Fruit fly (Drosophila melanogaster): ENCODE measurements around the gene CG31229.

Gene CG31229

DNA sequence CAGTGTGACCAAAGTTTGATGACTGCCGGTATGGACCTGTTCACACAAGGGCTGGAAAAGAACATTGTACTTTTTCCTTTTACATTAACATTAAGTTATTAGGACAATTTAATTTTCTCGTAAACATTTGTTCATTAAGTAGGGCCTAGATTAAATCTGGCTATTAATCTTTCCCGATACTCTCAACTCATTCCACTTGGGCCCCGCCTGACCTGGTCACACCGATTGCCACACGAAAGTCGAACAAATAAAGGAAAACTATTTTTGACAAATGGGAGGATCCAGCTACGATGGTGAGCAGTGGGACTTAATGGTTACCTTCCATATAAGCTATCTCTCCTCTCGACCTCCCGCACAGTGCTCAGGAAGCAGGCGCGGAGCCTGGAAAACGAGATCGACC is 4.1 kb upstream of the CG31229 start, which contains the start of the genes Cpsf73 and Gos28 (continued):
- TF ChIP-seq tap (tag; optimal IDR thresholded peaks at IDR 0.05): no peak
- no peak for TF ChIP-seq CG6813 (GFP tag; optimal IDR thresholded peaks at IDR 0.05)
- peak; percentile 21 for TF ChIP-seq kah (GFP tag; optimal IDR thresholded peaks at IDR 0.05)
- no peak for TF ChIP-seq Dek (tag; optimal IDR thresholded peaks at IDR 0.05)
- no peak for TF ChIP-seq CG43689 (GFP tag; IDR thresholded peaks at IDR 0.05)
- TF ChIP-seq Nf-YA (GFP tag; IDR thresholded peaks at IDR 0.05): no peak
- no peak for TF ChIP-seq CG10209 (GFP tag; optimal IDR thresholded peaks at IDR 0.05)
- peak; percentile 17; the same call in 1 of the 2 replicates for TF ChIP-seq CG31224 (GFP tag; IDR thresholded peaks at IDR 0.05)
- TF ChIP-seq CG10274 (GFP tag; optimal IDR thresholded peaks at IDR 0.05): no peak
- no peak for TF ChIP-seq CG11093 (GFP tag; IDR thresholded peaks at IDR 0.05)
- TF ChIP-seq D (optimal IDR thresholded peaks at IDR 0.05): no peak
- TF ChIP-seq D (GFP tag; optimal IDR thresholded peaks at IDR 0.05): no peak
- no peak for TF ChIP-seq dimm (GFP tag; IDR thresholded peaks at IDR 0.05)
- TF ChIP-seq Lim3 (GFP tag; IDR thresholded peaks at IDR 0.05): no peak
- no peak for TF ChIP-seq Taf1 (GFP tag; IDR thresholded peaks at IDR 0.05)
- TF ChIP-seq CG16815 (GFP tag; optimal IDR thresholded peaks at IDR 0.05): no peak
- TF ChIP-seq scrt (GFP tag; optimal IDR thresholded peaks at IDR 0.05): peak; percentile 24
- TF ChIP-seq cad (GFP tag; optimal IDR thresholded peaks at IDR 0.05): no peak
- TF ChIP-seq fu2 (GFP tag; optimal IDR thresholded peaks at IDR 0.05): no peak
- no peak for TF ChIP-seq Deaf1 (tag; optimal IDR thresholded peaks at IDR 0.05)
- TF ChIP-seq Gug (GFP tag; IDR thresholded peaks at IDR 0.05): no peak
- TF ChIP-seq CG9797 (GFP tag; optimal IDR thresholded peaks at IDR 0.05): peak; percentile 85
- TF ChIP-seq croc (GFP tag; conservative IDR thresholded peaks at IDR 0.05): no peak
- TF ChIP-seq Ets65A (GFP tag): no peak
- peak; percentile 1 for TF ChIP-seq zen (tag; optimal IDR thresholded peaks at IDR 0.05)
- TF ChIP-seq HLHmδ (GFP tag; optimal IDR thresholded peaks at IDR 0.05): no peak
- TF ChIP-seq HLH4C (GFP tag; IDR thresholded peaks at IDR 0.05; ENCODE audit: partially characterized antibody): no peak
- no peak for TF ChIP-seq Poxn (GFP tag; IDR thresholded peaks at IDR 0.05)
- no peak for TF ChIP-seq pfk (GFP tag; optimal IDR thresholded peaks at IDR 0.05)
- no peak for TF ChIP-seq CG1233 (GFP tag; optimal IDR thresholded peaks at IDR 0.05)
- no peak for TF ChIP-seq CG12071 (GFP tag; optimal IDR thresholded peaks at IDR 0.05)
- no peak for TF ChIP-seq CG18599 (GFP tag; optimal IDR thresholded peaks at IDR 0.05)
- TF ChIP-seq CG10654 (GFP tag; optimal IDR thresholded peaks at IDR 0.05): no peak
- TF ChIP-seq stwl (tag; optimal IDR thresholded peaks at IDR 0.05): peak; percentile 75
- TF ChIP-seq CG10321 (GFP tag; IDR thresholded peaks at IDR 0.05): no peak
- no peak for TF ChIP-seq Oli (tag; optimal IDR thresholded peaks at IDR 0.05)
- peak; percentile 50 for TF ChIP-seq jumu (GFP tag; optimal IDR thresholded peaks at IDR 0.05)
- TF ChIP-seq maf-S (GFP tag; optimal IDR thresholded peaks at IDR 0.05): no peak
- peak; percentile 78 for TF ChIP-seq Elba2 (GFP tag; optimal IDR thresholded peaks at IDR 0.05)
- no peak for TF ChIP-seq CG6254 (GFP tag; optimal IDR thresholded peaks at IDR 0.05)
- TF ChIP-seq Asciz (GFP tag; optimal IDR thresholded peaks at IDR 0.05): no peak
- TF ChIP-seq lilli (GFP tag; optimal IDR thresholded peaks at IDR 0.05): peak; percentile 28
- TF ChIP-seq ems (GFP tag; optimal IDR thresholded peaks at IDR 0.05): no peak
- peak; percentile 29 for TF ChIP-seq grau (tag; optimal IDR thresholded peaks at IDR 0.05)
- TF ChIP-seq CoRest (tag; optimal IDR thresholded peaks at IDR 0.05): peak; percentile 33
- no peak; the same call in 2 of the 3 replicates for TF ChIP-seq zen2 (GFP tag; IDR thresholded peaks at IDR 0.05; ENCODE audit: partially characterized antibody)
- TF ChIP-seq pnt (GFP tag; optimal IDR thresholded peaks at IDR 0.05): peak; percentile 5
- TF ChIP-seq D19A (tag; optimal IDR thresholded peaks at IDR 0.05): no peak
- no peak for TF ChIP-seq CG3065 (GFP tag; optimal IDR thresholded peaks at IDR 0.05)
- TF ChIP-seq C15 (GFP tag; IDR thresholded peaks at IDR 0.05): no peak
- no peak for TF ChIP-seq z (GFP tag; IDR thresholded peaks at IDR 0.05)
- TF ChIP-seq klu (GFP tag; IDR thresholded peaks at IDR 0.05): no peak

All from whole organism, embryonic.